Fruit fly (Drosophila melanogaster) whole organism, prepupa: ENCODE measurements around the gene S6k.

ENCODE experiments used
- Blimp-1 ChIP-seq: fragments of 200-800 bp; sonication (Bioruptor generic); optimal IDR thresholded peaks from 3 replicates; lab custom pipeline; 2017; ENCODE audit warnings: missing biosample characterization, missing genetic modification characterization, mild to moderate bottlenecking, moderate library complexity, missing genetic modification reagents
- CG31627 ChIP-seq: fragments of 200-800 bp; sonication (Bioruptor generic); optimal IDR thresholded peaks from 3 replicates; lab custom pipeline; 2016; ENCODE audit warnings: missing biosample characterization, missing genetic modification characterization
- Eip75B ChIP-seq: fragments of 200-800 bp; sonication (Bioruptor generic); optimal IDR thresholded peaks from 3 replicates; lab custom pipeline; 2016; ENCODE audit warnings: missing biosample characterization, missing genetic modification characterization
- Hr38 ChIP-seq: sonication (Bioruptor generic); optimal IDR thresholded peaks from 2 replicates; lab custom pipeline; 2016; ENCODE audit warnings: missing biosample characterization, missing genetic modification characterization
- Lpt ChIP-seq: fragments of 200-800 bp; sonication (Bioruptor generic); optimal IDR thresholded peaks from 3 replicates; lab custom pipeline; 2016; ENCODE audit warnings: missing biosample characterization, missing genetic modification characterization
- Sox14 ChIP-seq: fragments of 200-800 bp; sonication (Bioruptor generic); optimal IDR thresholded peaks from 3 replicates; lab custom pipeline; 2016; ENCODE audit warnings: missing biosample characterization, missing genetic modification characterization
- dsx ChIP-seq: fragments of 200-800 bp; optimal IDR thresholded peaks from 3 replicates; lab custom pipeline; 2019; ENCODE audit warnings: missing biosample characterization, mild to moderate bottlenecking, missing genetic modification characterization, moderate library complexity; ENCODE audit not compliant: poor library complexity, severe bottlenecking
- fkh ChIP-seq: fragments of 200-800 bp; sonication (Bioruptor generic); optimal IDR thresholded peaks from 3 replicates; lab custom pipeline; 2017; ENCODE audit warnings: missing biosample characterization, mild to moderate bottlenecking, missing genetic modification characterization, moderate library complexity
- spab ChIP-seq: fragments of 200-800 bp; sonication (Bioruptor generic); optimal IDR thresholded peaks from 2 replicates; lab custom pipeline; 2017; ENCODE audit warnings: missing biosample characterization, mild to moderate bottlenecking, missing genetic modification characterization, missing genetic modification reagents
- vri ChIP-seq: fragments of 200-800 bp; sonication (Bioruptor generic); optimal IDR thresholded peaks from 3 replicates; lab custom pipeline; 2016; ENCODE audit warnings: missing biosample characterization, mild to moderate bottlenecking, missing genetic modification characterization

dm6 chr3L:5817177-5817576 is 6.4 kb upstream of the S6k start:
- TF ChIP-seq vri (GFP tag; lab: Kevin White, UChicago) (no peak), Sox14 (GFP tag; lab: Kevin White, UChicago) (no peak), Blimp-1 (GFP tag; lab: Kevin White, UChicago) (no peak), CG31627 (no peak), Hr38 (no peak), Eip75B (GFP tag; lab: Kevin White, UChicago) (no peak), dsx (GFP tag; lab: Kevin White, UChicago) (no peak), spab (GFP tag; lab: Kevin White, UChicago) (no peak), fkh (GFP tag; lab: Kevin White, UChicago) (no peak), Lpt (GFP tag; lab: Kevin White, UChicago) (no peak)
